Worm (Caenorhabditis elegans) whole organism, young adult: ENCODE data around the gene nprt-1.
"Not testable (repeated sequence)": the region's sequence is repeated elsewhere in the genome, so short reads cannot be mapped to it uniquely, and the experiment has no call there.

ENCODE experiments used
- B0019.2 ChIP-seq: fragments of 200-800 bp; sonication (Bioruptor generic); conservative IDR thresholded peaks from 2 replicates; pipeline ENCODE4 v1.3.6; 2022; ENCODE audit warnings: missing genetic modification reagents, missing genetic modification characterization, missing compliant biosample characterization
- D2030.7 ChIP-seq: fragments of 200-800 bp; sonication (Bioruptor generic); IDR thresholded peaks from 2 replicates; pipeline ENCODE4 v1.3.6; 2022; ENCODE audit warnings: missing genetic modification reagents, missing genetic modification characterization, missing compliant biosample characterization
- F33H1.4 ChIP-seq: fragments of 200-800 bp; sonication (Bioruptor generic); IDR thresholded peaks from 2 replicates; pipeline ENCODE4 v1.3.6; 2022; ENCODE audit warnings: missing genetic modification reagents, missing genetic modification characterization, missing compliant biosample characterization
- F39B2.1 ChIP-seq: fragments of 200-800 bp; sonication (Bioruptor generic); IDR thresholded peaks from 2 replicates; pipeline ENCODE4 v1.3.6; 2022; ENCODE audit warnings: missing genetic modification reagents, missing genetic modification characterization, missing compliant biosample characterization
- F49E8.2 ChIP-seq: sonication (generic microtip); optimal IDR thresholded peaks from 3 replicates; lab custom pipeline; 2017; ENCODE audit warnings: missing genetic modification characterization, mild to moderate bottlenecking, missing compliant biosample characterization, antibody characterized with exemption, moderate library complexity; ENCODE audit not compliant: insufficient read depth
- F55B11.4 ChIP-seq: sonication (generic microtip); optimal IDR thresholded peaks from 2 replicates; lab custom pipeline; 2016; ENCODE audit warnings: missing compliant biosample characterization, missing genetic modification characterization, borderline replicate concordance; ENCODE audit not compliant: insufficient read depth
- F57A8.1 ChIP-seq: fragments of 200-800 bp; sonication (Bioruptor generic); optimal IDR thresholded peaks from 2 replicates; lab custom pipeline; 2018; ENCODE audit warnings: mild to moderate bottlenecking, missing genetic modification characterization, moderate library complexity, missing compliant biosample characterization
- Y56A3A.18 ChIP-seq: fragments of 200-800 bp; sonication (Bioruptor generic); IDR thresholded peaks from 2 replicates; pipeline ENCODE4 v1.3.6; 2022; ENCODE audit warnings: missing genetic modification reagents, missing genetic modification characterization, missing compliant biosample characterization
- attf-5 ChIP-seq: fragments of 200-800 bp; sonication (Bioruptor generic); optimal IDR thresholded peaks from 2 replicates; lab custom pipeline; 2018; ENCODE audit warnings: mild to moderate bottlenecking, missing genetic modification characterization, missing compliant biosample characterization
- bed-1 ChIP-seq: fragments of 200-800 bp; sonication (Bioruptor generic); IDR thresholded peaks from 2 replicates; pipeline ENCODE4 v1.3.6; 2022; ENCODE audit warnings: missing genetic modification reagents, missing genetic modification characterization, missing compliant biosample characterization
- bed-2 ChIP-seq: fragments of 200-800 bp; sonication (Bioruptor generic); IDR thresholded peaks from 2 replicates; pipeline ENCODE4 v1.3.6; 2022; ENCODE audit warnings: missing genetic modification reagents, missing genetic modification characterization, missing compliant biosample characterization
- cebp-1 ChIP-seq, 2 experiments: fragments of 200-800 bp in 1 of 2; sonication (Bioruptor generic) in 1 of 2; sonication (generic microtip) in 1 of 2; IDR thresholded peaks in 1 of 2; optimal IDR thresholded peaks in 1 of 2; 2 replicates each; pipeline versions ENCODE4 v1.3.6 to Lab custom; 2017 to 2022; ENCODE audit warnings: missing compliant biosample characterization in 2 of 2, missing genetic modification characterization in 2 of 2, mild to moderate bottlenecking in 1 of 2, missing genetic modification reagents in 1 of 2, moderate library complexity in 1 of 2
- ceh-27 ChIP-seq: fragments of 200-800 bp; sonication (Bioruptor generic); optimal IDR thresholded peaks from 2 replicates; lab custom pipeline; 2018; ENCODE audit warnings: mild to moderate bottlenecking, missing genetic modification characterization, moderate library complexity, missing compliant biosample characterization
- chd-7 ChIP-seq: sonication (generic microtip); optimal IDR thresholded peaks from 2 replicates; lab custom pipeline; 2016; ENCODE audit warnings: mild to moderate bottlenecking, missing genetic modification characterization, moderate library complexity, missing compliant biosample characterization
- dox-1 ChIP-seq: fragments of 200-800 bp; sonication (Bioruptor generic); IDR thresholded peaks from 2 replicates; pipeline ENCODE4 v1.3.6; 2022; ENCODE audit warnings: missing genetic modification reagents, missing genetic modification characterization, missing compliant biosample characterization
- efl-1 ChIP-seq: fragments of 150-350 bp; optimal IDR thresholded peaks from 2 replicates; lab custom pipeline; 2014; ENCODE audit warnings: missing biosample characterization, missing genetic modification reagents, missing genetic modification characterization
- egl-18 ChIP-seq: fragments of 200-800 bp; sonication (Bioruptor generic); IDR thresholded peaks from 2 replicates; pipeline ENCODE4 v1.3.6; 2022; ENCODE audit warnings: missing genetic modification reagents, missing genetic modification characterization, missing compliant biosample characterization
- fkh-3 ChIP-seq: sonication (generic microtip); optimal IDR thresholded peaks from 2 replicates; lab custom pipeline; 2016; ENCODE audit warnings: mild to moderate bottlenecking, missing genetic modification characterization, missing compliant biosample characterization
- hlh-26 ChIP-seq: fragments of 200-800 bp; sonication (Bioruptor generic); conservative IDR thresholded peaks from 2 replicates; pipeline ENCODE4 v1.3.6; 2022; ENCODE audit warnings: missing genetic modification reagents, missing genetic modification characterization, missing compliant biosample characterization
- hmg-1.2 ChIP-seq: fragments of 200-800 bp; sonication (Bioruptor generic); IDR thresholded peaks from 2 replicates; pipeline ENCODE4 v1.3.6; 2022; ENCODE audit warnings: missing genetic modification reagents, missing genetic modification characterization, missing compliant biosample characterization
- hsf-1 ChIP-seq: fragments of 200-800 bp; sonication (Bioruptor generic); IDR thresholded peaks from 2 replicates; pipeline ENCODE4 v1.3.6; 2022; ENCODE audit warnings: missing genetic modification reagents, missing genetic modification characterization, missing compliant biosample characterization
- let-526 ChIP-seq: fragments of 200-800 bp; sonication (Bioruptor generic); IDR thresholded peaks from 2 replicates; pipeline ENCODE4 v1.3.6; 2022; ENCODE audit warnings: missing genetic modification reagents, missing genetic modification characterization, missing compliant biosample characterization
- lin-54 ChIP-seq: fragments of 200-800 bp; sonication (Bioruptor generic); optimal IDR thresholded peaks from 2 replicates; lab custom pipeline; 2018; ENCODE audit warnings: mild to moderate bottlenecking, missing genetic modification characterization, missing compliant biosample characterization
- lir-1 ChIP-seq: fragments of 200-800 bp; sonication (Bioruptor generic); conservative IDR thresholded peaks from 2 replicates; pipeline ENCODE4 v1.3.6; 2022; ENCODE audit warnings: missing genetic modification reagents, missing genetic modification characterization, missing compliant biosample characterization
- lsl-1 ChIP-seq: fragments of 200-800 bp; sonication (Bioruptor generic); optimal IDR thresholded peaks from 2 replicates; lab custom pipeline; 2018; ENCODE audit warnings: mild to moderate bottlenecking, missing genetic modification characterization, moderate library complexity, missing compliant biosample characterization
- madf-10 ChIP-seq: sonication (generic microtip); optimal IDR thresholded peaks from 2 replicates; lab custom pipeline; 2016; ENCODE audit warnings: mild to moderate bottlenecking, missing genetic modification characterization, missing compliant biosample characterization
- madf-6 ChIP-seq: fragments of 200-800 bp; sonication (Bioruptor generic); IDR thresholded peaks from 2 replicates; pipeline ENCODE4 v1.3.6; 2022; ENCODE audit warnings: missing genetic modification reagents, missing genetic modification characterization, missing compliant biosample characterization
- madf-8 ChIP-seq: fragments of 200-800 bp; sonication (Bioruptor generic); conservative IDR thresholded peaks from 2 replicates; pipeline ENCODE4 v1.3.6; 2022; ENCODE audit warnings: missing genetic modification reagents, missing genetic modification characterization, missing compliant biosample characterization
- nfya-2 ChIP-seq: fragments of 200-800 bp; sonication (Bioruptor generic); IDR thresholded peaks from 2 replicates; pipeline ENCODE4 v1.3.6; 2022; ENCODE audit warnings: missing genetic modification reagents, missing genetic modification characterization, missing compliant biosample characterization
- nhr-179 ChIP-seq: sonication (generic microtip); optimal IDR thresholded peaks from 2 replicates; lab custom pipeline; 2016; ENCODE audit warnings: mild to moderate bottlenecking, missing genetic modification characterization, missing compliant biosample characterization
- nhr-27 ChIP-seq: fragments of 200-800 bp; sonication (Bioruptor generic); optimal IDR thresholded peaks from 2 replicates; lab custom pipeline; 2018; ENCODE audit warnings: mild to moderate bottlenecking, missing genetic modification characterization, moderate library complexity, missing compliant biosample characterization
- rcor-1 ChIP-seq: fragments of 200-800 bp; sonication (Bioruptor generic); IDR thresholded peaks from 2 replicates; pipeline ENCODE4 v1.3.6; 2022; ENCODE audit warnings: missing genetic modification reagents, missing genetic modification characterization, missing compliant biosample characterization
- rec-8 ChIP-seq, 2 experiments: sonication (generic microtip); optimal IDR thresholded peaks; 2 replicates each; lab custom pipeline; 2016; ENCODE audit warnings: mild to moderate bottlenecking in 2 of 2, missing genetic modification characterization in 2 of 2, missing genetic modification reagents in 2 of 2, missing genotype in 2 of 2, missing biosample characterization in 1 of 2, missing compliant biosample characterization in 1 of 2, moderate library complexity in 1 of 2
- repo-1 ChIP-seq: sonication (generic microtip); optimal IDR thresholded peaks from 2 replicates; lab custom pipeline; 2017; ENCODE audit warnings: mild to moderate bottlenecking, missing genetic modification characterization, missing compliant biosample characterization
- snpc-3.4 ChIP-seq: sonication (generic microtip); optimal IDR thresholded peaks from 2 replicates; lab custom pipeline; 2017; ENCODE audit warnings: missing genetic modification characterization, mild to moderate bottlenecking, missing compliant biosample characterization, antibody characterized with exemption, moderate library complexity, missing genotype, missing genetic modification reagents
- sptf-2 ChIP-seq: fragments of 200-800 bp; sonication (Bioruptor generic); optimal IDR thresholded peaks from 2 replicates; lab custom pipeline; 2018; ENCODE audit warnings: mild to moderate bottlenecking, missing genetic modification characterization, missing compliant biosample characterization
- tbx-9 ChIP-seq: sonication (generic microtip); optimal IDR thresholded peaks from 2 replicates; lab custom pipeline; 2016; ENCODE audit warnings: borderline replicate concordance, missing genetic modification characterization, inconsistent platforms, missing compliant biosample characterization
- unc-130 ChIP-seq: sonication (generic microtip); optimal IDR thresholded peaks from 2 replicates; lab custom pipeline; 2016; ENCODE audit warnings: missing genetic modification reagents, missing genetic modification characterization, missing compliant biosample characterization
- unc-62 ChIP-seq: fragments of 150-350 bp; optimal IDR thresholded peaks from 2 replicates; lab custom pipeline; 2014; ENCODE audit warnings: missing biosample characterization, missing genetic modification reagents, missing genetic modification characterization
- xnd-1 ChIP-seq: sonication (generic microtip); optimal IDR thresholded peaks from 2 replicates; lab custom pipeline; 2016; ENCODE audit warnings: missing genotype, missing genetic modification reagents, missing genetic modification characterization, missing compliant biosample characterization
- zim-3 ChIP-seq: sonication (generic microtip); optimal IDR thresholded peaks from 2 replicates; lab custom pipeline; 2017; ENCODE audit warnings: mild to moderate bottlenecking, missing genetic modification characterization, moderate library complexity, missing compliant biosample characterization
- ztf-22 ChIP-seq: fragments of 200-800 bp; sonication (Bioruptor generic); optimal IDR thresholded peaks from 2 replicates; lab custom pipeline; 2018; ENCODE audit warnings: mild to moderate bottlenecking, missing genetic modification characterization, moderate library complexity, missing compliant biosample characterization
- ztf-25 ChIP-seq: fragments of 200-800 bp; sonication (Bioruptor generic); IDR thresholded peaks from 2 replicates; pipeline ENCODE4 v1.3.6; 2022; ENCODE audit warnings: missing genetic modification reagents, missing genetic modification characterization, missing compliant biosample characterization

The nprt-1 gene

DNA sequence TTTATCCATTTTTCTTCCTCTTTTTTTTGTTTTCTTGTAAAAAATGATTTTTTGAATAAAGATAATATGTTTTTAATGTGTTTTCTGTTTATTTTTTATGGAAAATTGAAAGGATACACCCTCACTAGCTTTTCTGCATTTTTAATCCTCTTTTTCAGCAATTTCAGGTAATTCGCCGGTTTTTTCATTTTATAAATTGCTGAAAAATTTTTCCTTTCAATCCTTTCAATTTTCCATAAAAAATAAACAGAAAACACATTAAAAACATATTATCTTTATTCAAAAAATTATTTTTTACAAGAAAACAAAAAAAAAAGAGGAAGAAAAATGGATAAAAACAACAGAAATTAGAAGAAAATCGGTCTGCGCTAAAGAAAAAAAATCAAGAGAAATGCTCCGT lies 27.5 kb upstream of the nprt-1 start, which contains the start of gene Y54G2A.50:
Gene Y54G2A.50, plus strand, starts transcription at position 301 of the 400 bp plus-strand sequence.
- TF ChIP-seq zim-3 (tag; lab: Kevin White, UChicago); F49E8.2 (tag; lab: Kevin White, UChicago); madf-8: not testable (repeated sequence)

ce11 chrIV:2916043-2916442 lies 25.8 kb upstream of the nprt-1 start:
- TF ChIP-seq xnd-1 (tag; lab: Kevin White, UChicago) = no peak
- TF ChIP-seq efl-1 (GFP tag; lab: Kevin White, UChicago) = peak; percentile 24
- no peak for TF ChIP-seq B0019.2 (GFP tag; lab: Robert Waterston, UW)

DNA sequence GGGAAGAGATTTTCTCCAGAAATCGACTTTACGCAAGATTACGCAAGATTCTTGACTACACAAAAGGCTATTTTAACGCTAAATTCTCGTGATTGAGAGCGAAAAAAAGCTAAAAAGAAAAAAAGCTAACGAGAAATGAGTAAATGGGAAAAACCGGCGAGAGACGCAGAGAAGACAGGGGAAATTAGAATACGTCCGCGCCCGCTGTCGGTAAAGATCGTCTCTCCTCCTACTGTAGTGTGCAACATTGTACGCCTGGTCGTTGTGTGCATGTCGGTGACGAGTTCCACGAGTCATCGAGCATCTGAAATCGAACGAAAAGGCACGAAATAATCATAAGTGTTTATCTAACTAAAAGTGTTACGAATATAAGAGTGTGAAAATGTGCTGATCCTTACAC lies 24.3 kb upstream of the nprt-1 start:
- TF ChIP-seq F49E8.2 (tag; lab: Kevin White, UChicago) = peak; percentile 5
- no peak for TF ChIP-seq sptf-2 (GFP tag; lab: Kevin White, UChicago)
- no peak for TF ChIP-seq fkh-3 (tag; lab: Kevin White, UChicago)
- no peak for TF ChIP-seq F39B2.1 (GFP tag; lab: Robert Waterston, UW)
- TF ChIP-seq egl-18 = no peak
- TF ChIP-seq nhr-27 (tag; lab: Kevin White, UChicago) = no peak
- peak; percentile 93 for TF ChIP-seq madf-8
- peak; percentile 39 for TF ChIP-seq dox-1 (GFP tag; lab: Robert Waterston, UW)
- peak; percentile 58 for TF ChIP-seq F33H1.4 (GFP tag; lab: Robert Waterston, UW)
- TF ChIP-seq attf-5 (GFP tag; lab: Kevin White, UChicago) = no peak
- TF ChIP-seq unc-130 = no peak
- no peak for TF ChIP-seq lin-54 (GFP tag; lab: Kevin White, UChicago)
- no peak for TF ChIP-seq ztf-22 (GFP tag; lab: Kevin White, UChicago)
- no peak for TF ChIP-seq ceh-27 (GFP tag; lab: Kevin White, UChicago)
- no peak for TF ChIP-seq nfya-2 (GFP tag; lab: Robert Waterston, UW)
- TF ChIP-seq snpc-3.4 (tag; lab: Kevin White, UChicago) = no peak
- TF ChIP-seq hsf-1 = peak; percentile 67; the same call in 1 of the 2 replicates
- no peak for TF ChIP-seq rcor-1
- peak; percentile 40; the same call in 1 of the 2 replicates for TF ChIP-seq hmg-1.2
- no peak for TF ChIP-seq hlh-26
- TF ChIP-seq bed-1 (GFP tag; lab: Robert Waterston, UW) = no peak
- no peak for TF ChIP-seq F55B11.4 (tag; lab: Kevin White, UChicago)
- peak; percentile 83 for TF ChIP-seq lsl-1
- no peak for TF ChIP-seq madf-10 (tag; lab: Kevin White, UChicago)
- TF ChIP-seq ztf-25 (GFP tag; lab: Robert Waterston, UW) = no peak
- peak; percentile 25; the same call in 1 of the 2 replicates for TF ChIP-seq D2030.7 (GFP tag; lab: Robert Waterston, UW)
- no peak for TF ChIP-seq rec-8 (tag; optimal IDR thresholded peaks at IDR 0.05; lab: Kevin White, UChicago)
- TF ChIP-seq tbx-9 = no peak
- TF ChIP-seq madf-6 (GFP tag; lab: Robert Waterston, UW) = peak; percentile 97
- no peak for TF ChIP-seq let-526 (GFP tag; lab: Robert Waterston, UW)
- no peak for TF ChIP-seq lir-1 (GFP tag; lab: Robert Waterston, UW)
- no peak for TF ChIP-seq Y56A3A.18
- TF ChIP-seq F57A8.1 (GFP tag; lab: Kevin White, UChicago) = no peak
- no peak for TF ChIP-seq bed-2
- TF ChIP-seq repo-1 (tag; lab: Kevin White, UChicago) = no peak
- no peak for TF ChIP-seq cebp-1 (GFP tag; IDR thresholded peaks at IDR 0.05; lab: Robert Waterston, UW)
- no peak for TF ChIP-seq cebp-1 (tag; optimal IDR thresholded peaks at IDR 0.05; lab: Kevin White, UChicago)
- no peak for TF ChIP-seq nhr-179 (tag; lab: Kevin White, UChicago)
- no peak for TF ChIP-seq B0019.2 (GFP tag; lab: Robert Waterston, UW)
- no peak for TF ChIP-seq zim-3 (tag; lab: Kevin White, UChicago)
- no peak for TF ChIP-seq unc-62
- no peak for TF ChIP-seq chd-7 (tag; lab: Kevin White, UChicago)
